Fruit fly (Drosophila melanogaster) whole organism, embryonic: ENCODE data around the gene Gpdh1.
A peak's percentile ranks its signal among the peaks of the same experiment; 100 is the strongest.

Experiments used
- Drgx ChIP-seq: fragments of 200-800 bp; sonication (Bioruptor generic); IDR thresholded peaks from 2 replicates; pipeline ENCODE4 v1.3.6; 2022; ENCODE audit warnings: missing biosample characterization, missing genetic modification characterization
- her ChIP-seq: fragments of 200-800 bp; sonication (Bioruptor generic); optimal IDR thresholded peaks from 2 replicates; lab custom pipeline; 2016; ENCODE audit warnings: missing biosample characterization, missing genetic modification characterization

DNA sequence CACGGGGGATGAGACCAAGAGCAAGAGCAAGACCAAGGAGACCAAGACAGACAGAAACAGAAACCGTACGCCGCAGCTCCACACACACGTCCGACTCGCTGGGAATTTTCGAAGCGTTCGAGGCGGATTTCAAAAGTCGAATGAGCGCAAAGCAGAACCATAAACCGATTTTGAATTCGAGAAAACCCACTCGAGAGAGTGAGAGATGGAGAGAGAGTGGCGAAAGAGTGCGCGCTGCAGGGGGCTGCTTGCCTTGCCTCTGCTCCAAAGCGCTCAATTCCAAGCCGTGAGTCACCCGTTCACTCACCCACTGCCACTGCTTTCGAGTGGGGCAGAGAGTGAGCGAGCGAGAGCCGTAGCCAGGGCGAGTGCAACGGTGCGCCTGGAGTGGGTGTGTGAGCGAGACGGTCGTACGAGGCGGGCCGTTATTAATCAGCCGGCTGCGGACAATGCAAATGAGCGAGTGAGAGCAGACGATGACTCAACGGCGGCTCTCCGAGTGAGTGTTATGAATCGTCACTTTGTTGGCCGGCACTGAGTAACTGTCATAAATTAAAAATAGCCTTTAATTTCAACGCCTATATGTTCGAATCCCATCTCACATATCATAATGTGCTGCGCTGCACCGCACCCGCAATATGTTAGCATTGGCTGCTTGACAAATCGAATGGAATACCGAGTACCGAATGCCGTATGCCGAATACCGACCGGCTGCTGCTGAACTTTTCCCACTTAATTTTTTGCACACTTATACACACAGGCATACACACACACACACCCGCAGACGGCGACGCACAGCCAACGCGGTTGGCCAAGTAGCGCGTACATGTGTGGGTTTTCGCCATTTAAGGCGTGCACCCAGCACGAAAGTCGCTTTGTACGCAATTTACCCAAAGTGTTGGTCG is 36.8 kb downstream of the Gpdh1 start:
- TF ChIP-seq her (GFP tag; lab: Kevin White, UChicago) (peak; percentile 65), Drgx (GFP tag; lab: Robert Waterston, UW) (no peak)
